Worm (Caenorhabditis elegans) whole organism, young adult: ENCODE data around the gene fbxa-111.

Experiments used
- B0035.1 ChIP-seq: sonication (generic microtip); optimal IDR thresholded peaks from 2 replicates; lab custom pipeline; 2016; ENCODE audit warnings: missing genetic modification characterization, mild to moderate bottlenecking, missing compliant biosample characterization, missing genotype, missing genetic modification reagents
- F23B12.7 ChIP-seq: sonication (generic microtip); optimal IDR thresholded peaks from 2 replicates; lab custom pipeline; 2017; ENCODE audit warnings: missing genetic modification characterization, mild to moderate bottlenecking, missing compliant biosample characterization, antibody characterized with exemption, moderate library complexity; ENCODE audit not compliant: insufficient read depth
- egl-18 ChIP-seq: fragments of 200-800 bp; sonication (Bioruptor generic); IDR thresholded peaks from 2 replicates; pipeline ENCODE4 v1.3.6; 2022; ENCODE audit warnings: missing genetic modification reagents, missing genetic modification characterization, missing compliant biosample characterization
- lin-35 ChIP-seq, 3 experiments: fragments of 150-350 bp in 2 of 3; sonication (generic microtip) in 1 of 3; optimal IDR thresholded peaks; 2 replicates each; lab custom pipeline; 2014 to 2018; ENCODE audit warnings: missing biosample characterization in 3 of 3, missing genetic modification characterization in 3 of 3, missing genetic modification reagents in 3 of 3
- lir-1 ChIP-seq: fragments of 200-800 bp; sonication (Bioruptor generic); conservative IDR thresholded peaks from 2 replicates; pipeline ENCODE4 v1.3.6; 2022; ENCODE audit warnings: missing genetic modification reagents, missing genetic modification characterization, missing compliant biosample characterization
- lsl-1 ChIP-seq: fragments of 200-800 bp; sonication (Bioruptor generic); optimal IDR thresholded peaks from 2 replicates; lab custom pipeline; 2018; ENCODE audit warnings: mild to moderate bottlenecking, missing genetic modification characterization, moderate library complexity, missing compliant biosample characterization
- rcor-1 ChIP-seq: fragments of 200-800 bp; sonication (Bioruptor generic); IDR thresholded peaks from 2 replicates; pipeline ENCODE4 v1.3.6; 2022; ENCODE audit warnings: missing genetic modification reagents, missing genetic modification characterization, missing compliant biosample characterization
- repo-1 ChIP-seq: sonication (generic microtip); optimal IDR thresholded peaks from 2 replicates; lab custom pipeline; 2017; ENCODE audit warnings: mild to moderate bottlenecking, missing genetic modification characterization, missing compliant biosample characterization
- snpc-1.1 ChIP-seq: sonication (generic microtip); optimal IDR thresholded peaks from 2 replicates; lab custom pipeline; 2017; ENCODE audit warnings: missing genetic modification characterization, mild to moderate bottlenecking, missing compliant biosample characterization, antibody characterized with exemption, moderate library complexity, missing genotype, missing genetic modification reagents; ENCODE audit not compliant: insufficient read depth
- tbx-9 ChIP-seq: sonication (generic microtip); optimal IDR thresholded peaks from 2 replicates; lab custom pipeline; 2016; ENCODE audit warnings: borderline replicate concordance, missing genetic modification characterization, inconsistent platforms, missing compliant biosample characterization

DNA sequence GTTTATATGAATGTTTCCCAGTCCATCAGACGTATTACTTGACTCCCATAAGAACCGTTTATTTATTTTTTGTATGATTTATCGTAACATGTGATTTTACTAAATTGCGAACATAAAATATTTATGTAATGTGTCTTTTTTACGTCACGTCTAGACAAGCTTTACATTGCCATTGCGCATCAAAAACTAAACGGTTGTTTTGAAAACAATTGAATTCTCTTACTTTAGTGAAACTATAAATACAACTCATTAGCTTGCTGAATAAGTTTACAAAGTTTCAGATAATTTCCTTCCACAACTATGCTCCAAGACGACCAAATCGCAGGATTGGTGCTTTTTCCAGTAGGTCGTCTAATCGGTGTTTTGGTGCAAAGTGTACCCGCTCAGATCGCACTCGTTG lies 25.4 kb upstream of the fbxa-111 start, which contains the start of gene srx-54:
- TF ChIP-seq lsl-1, result no peak
- no peak for TF ChIP-seq F23B12.7
- no peak for TF ChIP-seq snpc-1.1 (tag; lab: Kevin White, UChicago)
- no peak for TF ChIP-seq lir-1 (GFP tag; lab: Robert Waterston, UW)
- TF ChIP-seq repo-1, result no peak
- TF ChIP-seq B0035.1 (tag; lab: Kevin White, UChicago), result no peak
- no peak for TF ChIP-seq rcor-1
- no peak for TF ChIP-seq egl-18 (GFP tag; lab: Robert Waterston, UW)
- TF ChIP-seq tbx-9 (tag; lab: Kevin White, UChicago), result no peak
- TF ChIP-seq lin-35 (GFP tag; optimal IDR thresholded peaks at IDR 0.05; lab: Kevin White, UChicago), result no peak
